Worm (Caenorhabditis elegans) whole organism, early embryonic: ENCODE results near the gene nprl-3.

Experiments
- aly-1 ChIP-seq: sonication (generic microtip); optimal IDR thresholded peaks from 2 replicates; lab custom pipeline; 2016; ENCODE audit warnings: missing genetic modification characterization, missing compliant biosample characterization
- ama-1 ChIP-seq: fragments of 150-350 bp; optimal IDR thresholded peaks from 2 replicates; lab custom pipeline; 2014
- ceh-13 ChIP-seq: fragments of 200-800 bp; sonication (Bioruptor generic); optimal IDR thresholded peaks from 2 replicates; lab custom pipeline; 2018; ENCODE audit warnings: mild to moderate bottlenecking, missing genetic modification characterization, missing compliant biosample characterization
- ceh-36 ChIP-seq: sonication (generic microtip); optimal IDR thresholded peaks from 2 replicates; lab custom pipeline; 2016; ENCODE audit warnings: missing genetic modification characterization, inconsistent platforms, missing compliant biosample characterization
- ets-7 ChIP-seq: sonication (generic microtip); optimal IDR thresholded peaks from 2 replicates; lab custom pipeline; 2016; ENCODE audit warnings: missing genotype, missing genetic modification characterization, missing compliant biosample characterization
- hmg-4 ChIP-seq: fragments of 200-800 bp; sonication (Bioruptor generic); optimal IDR thresholded peaks from 2 replicates; lab custom pipeline; 2018; ENCODE audit warnings: mild to moderate bottlenecking, missing genetic modification characterization, missing compliant biosample characterization
- sea-1 ChIP-seq: fragments of 200-800 bp; sonication (Bioruptor generic); conservative IDR thresholded peaks from 2 replicates; pipeline ENCODE4 v1.3.6; 2022; ENCODE audit warnings: missing genetic modification characterization, missing compliant biosample characterization
- tbx-11 ChIP-seq: fragments of 200-800 bp; sonication (Bioruptor generic); IDR thresholded peaks from 2 replicates; pipeline ENCODE4 v1.3.6; 2022; ENCODE audit warnings: missing genetic modification characterization, missing compliant biosample characterization
- tbx-37 ChIP-seq: fragments of 200-800 bp; sonication (Bioruptor generic); conservative IDR thresholded peaks from 2 replicates; pipeline ENCODE4 v1.3.6; 2022; ENCODE audit warnings: missing genetic modification reagents, missing genetic modification characterization, missing compliant biosample characterization

ce11 chrIV:8259904-8260303, 37.4 kb upstream of the nprl-3 start, which contains the start of gene K07H8.7:
- TF ChIP-seq ceh-13 (GFP tag; lab: Kevin White, UChicago): no peak
- TF ChIP-seq tbx-11: no peak
- TF ChIP-seq ama-1 (lab: Kevin White, UChicago): no peak
- TF ChIP-seq ceh-36: no peak
- no peak for TF ChIP-seq hmg-4 (GFP tag; lab: Kevin White, UChicago)
- no peak for TF ChIP-seq aly-1 (tag; lab: Kevin White, UChicago)
- no peak for TF ChIP-seq sea-1 (GFP tag; lab: Robert Waterston, UW)
- TF ChIP-seq ets-7 (tag; lab: Kevin White, UChicago): no peak
- TF ChIP-seq tbx-37: no peak
